Fruit fly (Drosophila melanogaster) whole organism, pupa: ENCODE data around the gene mts.

Source experiments
- CG10348 ChIP-seq: fragments of 200-800 bp; sonication (Bioruptor generic); IDR thresholded peaks from 2 replicates; pipeline ENCODE4 v1.3.6; 2022; ENCODE audit warnings: missing biosample characterization, missing genetic modification characterization
- CG12605 ChIP-seq: fragments of 200-800 bp; sonication (Bioruptor generic); IDR thresholded peaks from 2 replicates; pipeline ENCODE4 v1.3.6; 2022; ENCODE audit warnings: missing biosample characterization, missing genetic modification characterization
- CG14655 ChIP-seq: fragments of 200-800 bp; sonication (Bioruptor generic); optimal IDR thresholded peaks from 3 replicates; lab custom pipeline; 2017; ENCODE audit warnings: mild to moderate bottlenecking, missing biosample characterization, missing genetic modification reagents, missing genetic modification characterization
- CG32121 ChIP-seq: fragments of 200-800 bp; sonication (Bioruptor generic); IDR thresholded peaks from 2 replicates; pipeline ENCODE4 v1.3.6; 2022; ENCODE audit warnings: missing biosample characterization, missing genetic modification characterization
- CG4496 ChIP-seq: fragments of 200-800 bp; sonication (Bioruptor generic); IDR thresholded peaks from 3 replicates; pipeline ENCODE4 v1.3.6; 2022; ENCODE audit warnings: missing biosample characterization, missing genetic modification characterization
- EcR ChIP-seq: fragments of 200-800 bp; sonication (Bioruptor generic); optimal IDR thresholded peaks from 3 replicates; lab custom pipeline; 2019; ENCODE audit warnings: missing biosample characterization, missing genetic modification characterization, mild to moderate bottlenecking, moderate library complexity, missing genetic modification reagents
- Ets98B ChIP-seq: fragments of 200-800 bp; sonication (Bioruptor generic); IDR thresholded peaks from 2 replicates; pipeline ENCODE4 v1.3.6; 2022; ENCODE audit warnings: missing biosample characterization, missing genetic modification characterization
- Pif1B ChIP-seq: fragments of 200-800 bp; sonication (Bioruptor generic); optimal IDR thresholded peaks from 3 replicates; lab custom pipeline; 2016; ENCODE audit warnings: missing biosample characterization, missing genetic modification characterization
- gl ChIP-seq: fragments of 200-800 bp; sonication (Bioruptor generic); optimal IDR thresholded peaks from 2 replicates; lab custom pipeline; 2018; ENCODE audit warnings: missing biosample characterization, mild to moderate bottlenecking, missing genetic modification characterization
- rn ChIP-seq: fragments of 200-800 bp; sonication (Bioruptor generic); IDR thresholded peaks from 2 replicates; pipeline ENCODE4 v1.3.6; 2022; ENCODE audit warnings: missing biosample characterization, missing genetic modification characterization

- no peak for TF ChIP-seq Pif1B (GFP tag; lab: Kevin White, UChicago)
- TF ChIP-seq EcR (GFP tag; lab: Kevin White, UChicago): peak; percentile 0
- peak; percentile 28; the same call in 1 of the 3 replicates for TF ChIP-seq CG4496 (GFP tag; lab: Robert Waterston, UW)
- TF ChIP-seq CG12605 (GFP tag; lab: Robert Waterston, UW): peak; percentile 48; the same call in 1 of the 2 replicates
- no peak; the same call in 1 of the 2 replicates for TF ChIP-seq Ets98B
- TF ChIP-seq CG32121 (GFP tag; lab: Robert Waterston, UW): peak; percentile 28; the same call in 1 of the 2 replicates
- TF ChIP-seq CG10348 (GFP tag; lab: Robert Waterston, UW): no peak
- no peak for TF ChIP-seq CG14655 (GFP tag; lab: Kevin White, UChicago)
- TF ChIP-seq gl (tag; lab: Kevin White, UChicago): no peak
- TF ChIP-seq rn (GFP tag; lab: Robert Waterston, UW): no peak
Measured at dm6 chr2L:7811249-7812002, 16.0 kb upstream of the mts start, which contains the start of gene LanB1.
